Worm (Caenorhabditis elegans) whole organism, L1 larva: ENCODE measurements around the gene jud-4.

ENCODE experiments used
- ceh-82 ChIP-seq, 3 experiments: fragments of 150-350 bp in 1 of 3; sonication (generic microtip) in 2 of 3; optimal IDR thresholded peaks; 2 replicates each; lab custom pipeline; 2014 to 2017; ENCODE audit warnings: missing biosample characterization in 3 of 3, missing genetic modification characterization in 3 of 3
- egl-27 ChIP-seq, 2 experiments: fragments of 150-350 bp in 1 of 2; sonication (generic microtip); optimal IDR thresholded peaks; 3 replicates each; lab custom pipeline; 2017 to 2018; ENCODE audit warnings: missing biosample characterization in 2 of 2, missing genetic modification characterization in 2 of 2, missing genetic modification reagents in 2 of 2
- lsy-2 ChIP-seq, 2 experiments: fragments of 150-350 bp; optimal IDR thresholded peaks; 2 replicates each; lab custom pipeline; 2014; ENCODE audit warnings: missing biosample characterization in 2 of 2, missing genetic modification characterization in 2 of 2
- nhr-11 ChIP-seq: fragments of 150-350 bp; optimal IDR thresholded peaks from 2 replicates; lab custom pipeline; 2014; ENCODE audit warnings: missing biosample characterization, missing genetic modification characterization
- nhr-28 ChIP-seq: fragments of 150-350 bp; optimal IDR thresholded peaks from 2 replicates; lab custom pipeline; 2014; ENCODE audit warnings: missing biosample characterization, missing genetic modification characterization
- pqm-1 ChIP-seq: sonication (generic microtip); optimal IDR thresholded peaks from 3 replicates; lab custom pipeline; 2017; ENCODE audit warnings: missing biosample characterization, missing genetic modification characterization
- snpc-4 ChIP-seq: fragments of 150-350 bp; optimal IDR thresholded peaks from 2 replicates; lab custom pipeline; 2014; ENCODE audit warnings: missing biosample characterization, missing genetic modification characterization
- unc-30 ChIP-seq: sonication (generic microtip); optimal IDR thresholded peaks from 2 replicates; lab custom pipeline; 2017; ENCODE audit warnings: missing biosample characterization, missing genetic modification characterization

- peak; percentile 86 for TF ChIP-seq snpc-4
- TF ChIP-seq lsy-2 (tag; optimal IDR thresholded peaks at IDR 0.05; lab: Kevin White, UChicago) = no peak
- TF ChIP-seq ceh-82 (tag; optimal IDR thresholded peaks at IDR 0.05; lab: Kevin White, UChicago) = no peak
- TF ChIP-seq pqm-1 (tag; lab: Kevin White, UChicago) = no peak
- no peak for TF ChIP-seq unc-30 (tag; lab: Kevin White, UChicago)
- no peak for TF ChIP-seq nhr-28 (tag; lab: Kevin White, UChicago)
- TF ChIP-seq nhr-11 (tag; lab: Kevin White, UChicago) = no peak
- no peak for TF ChIP-seq egl-27 (tag; optimal IDR thresholded peaks at IDR 0.05; lab: Kevin White, UChicago)
Observed at ce11 chrX:15285554-15285953, 1.6 kb downstream of the jud-4 start.
